Worm (Caenorhabditis elegans) whole organism, L3 larva: ENCODE results near the gene F49H12.3.

Source experiments
- R02D3.7 ChIP-seq: fragments of 150-350 bp; optimal IDR thresholded peaks from 2 replicates; lab custom pipeline; 2014; ENCODE audit warnings: missing biosample characterization, missing genetic modification characterization
- ceh-9 ChIP-seq: sonication (generic microtip); optimal IDR thresholded peaks from 2 replicates; lab custom pipeline; 2018; ENCODE audit warnings: missing biosample characterization, missing genetic modification characterization
- egl-27 ChIP-seq: sonication (generic microtip); optimal IDR thresholded peaks from 4 replicates; lab custom pipeline; 2017; ENCODE audit warnings: missing biosample characterization, missing genetic modification reagents, missing genetic modification characterization
- mdl-1 ChIP-seq: fragments of 150-350 bp; optimal IDR thresholded peaks from 2 replicates; lab custom pipeline; 2014; ENCODE audit warnings: missing biosample characterization, missing genetic modification characterization
- nhr-25 ChIP-seq: sonication (generic microtip); optimal IDR thresholded peaks from 2 replicates; lab custom pipeline; 2017; ENCODE audit warnings: missing biosample characterization, missing genetic modification characterization

- TF ChIP-seq egl-27 (tag; lab: Kevin White, UChicago) (no peak), nhr-25 (tag; lab: Kevin White, UChicago) (no peak), R02D3.7 (tag; lab: Kevin White, UChicago) (no peak), mdl-1 (tag; lab: Kevin White, UChicago) (no peak), ceh-9 (no peak)
Observed at ce11 chrX:2070418-2070996, 13.7 kb upstream of the F49H12.3 start, which contains the start of gene acl-4.
